Worm (Caenorhabditis elegans) whole organism, L4/young adult: ENCODE results near the gene ima-3.

Source experiments
- W03F9.2 ChIP-seq: fragments of 150-350 bp; optimal IDR thresholded peaks from 2 replicates; lab custom pipeline; 2014; ENCODE audit warnings: missing biosample characterization, missing genetic modification characterization
- dao-5 ChIP-seq: sonication (generic microtip); optimal IDR thresholded peaks from 2 replicates; lab custom pipeline; 2016; ENCODE audit warnings: missing genotype, missing genetic modification characterization, moderate library complexity, missing compliant biosample characterization
- him-1 ChIP-seq: sonication (generic microtip); optimal IDR thresholded peaks from 2 replicates; lab custom pipeline; 2016; ENCODE audit warnings: missing genotype, missing genetic modification reagents, missing genetic modification characterization, missing compliant biosample characterization

- TF ChIP-seq W03F9.2 (no peak), him-1 (tag; lab: Kevin White, UChicago) (no peak), dao-5 (tag; lab: Kevin White, UChicago) (no peak)
Observed at ce11 chrIV:7608111-7608510, 46.6 kb upstream of the ima-3 start.
